Worm (Caenorhabditis elegans): ENCODE measurements around the gene atgp-2.

atgp-2 gene

ce11 chrII:14599284-14599862 lies 44.5 kb downstream of the atgp-2 start:
- TF ChIP-seq mep-1 (tag; optimal IDR thresholded peaks at IDR 0.05) (peak; percentile 6), C04F5.9 (tag; optimal IDR thresholded peaks at IDR 0.05) (no peak)

- TF ChIP-seq nhr-28 (tag; optimal IDR thresholded peaks at IDR 0.05) (no peak), pag-3 (tag; optimal IDR thresholded peaks at IDR 0.05; ENCODE audit: borderline replicate concordance, insufficient read depth) (no peak), egl-27 (tag; optimal IDR thresholded peaks at IDR 0.05) (peak in 1 of 2 experiments; percentile 10), egl-13 (tag; optimal IDR thresholded peaks at IDR 0.05) (no peak), nhr-77 (tag; optimal IDR thresholded peaks at IDR 0.05) (peak; percentile 84), ceh-82 (tag; optimal IDR thresholded peaks at IDR 0.05) (no peak), zip-4 (GFP tag; optimal IDR thresholded peaks at IDR 0.05) (no peak), aly-2 (tag; optimal IDR thresholded peaks at IDR 0.05) (no peak), lin-15B (tag; optimal IDR thresholded peaks at IDR 0.05) (no peak), lin-13 (GFP tag; optimal IDR thresholded peaks at IDR 0.05) (peak; percentile 57), F16B12.6 (tag; optimal IDR thresholded peaks at IDR 0.05) (no peak), fos-1 (tag; optimal IDR thresholded peaks at IDR 0.05) (no peak), nhr-11 (tag; optimal IDR thresholded peaks at IDR 0.05) (peak; percentile 73), hlh-17 (GFP tag; optimal IDR thresholded peaks at IDR 0.05; ENCODE audit: borderline replicate concordance) (no peak), grh-1 (GFP tag; IDR thresholded peaks at IDR 0.05) (no peak), efl-3 (GFP tag; optimal IDR thresholded peaks at IDR 0.05) (no peak), ceh-63 (GFP tag; optimal IDR thresholded peaks at IDR 0.05) (no peak), fkh-8 (tag; optimal IDR thresholded peaks at IDR 0.05) (peak; percentile 73), unc-62 (GFP tag; optimal IDR thresholded peaks at IDR 0.05) (no peak), jun-1 (tag; optimal IDR thresholded peaks at IDR 0.05) (peak; percentile 25), lsy-2 (tag; optimal IDR thresholded peaks at IDR 0.05) (peak; percentile 76 to 79), hlh-4 (tag; optimal IDR thresholded peaks at IDR 0.05) (no peak), rnt-1 (tag; optimal IDR thresholded peaks at IDR 0.05) (peak; percentile 82), tbx-2 (tag; optimal IDR thresholded peaks at IDR 0.05) (peak; percentile 52), ceh-90 (tag; optimal IDR thresholded peaks at IDR 0.05) (no peak), aha-1 (tag; optimal IDR thresholded peaks at IDR 0.05) (no peak), lin-14 (GFP tag; optimal IDR thresholded peaks at IDR 0.05) (peak; percentile 87), ztf-4 (tag; optimal IDR thresholded peaks at IDR 0.05) (peak; percentile 69), nhr-85 (tag) (peak; percentile 67), dpl-1 (GFP tag; optimal IDR thresholded peaks at IDR 0.05) (peak; percentile 28 to 53 (median 45)), swsn-7 (tag; optimal IDR thresholded peaks at IDR 0.05) (peak; percentile 69), elt-3 (tag; optimal IDR thresholded peaks at IDR 0.05) (peak in 2 of 6 experiments; percentile 38 to 54), nhr-19 (GFP tag; conservative IDR thresholded peaks at IDR 0.05) (peak; percentile 83), nhr-20 (tag; optimal IDR thresholded peaks at IDR 0.05) (peak; percentile 84), ama-1 (optimal IDR thresholded peaks at IDR 0.05) (peak; percentile 32), sox-4 (tag; optimal IDR thresholded peaks at IDR 0.05) (no peak), vab-15 (tag; optimal IDR thresholded peaks at IDR 0.05) (no peak), nhr-237 (tag; optimal IDR thresholded peaks at IDR 0.05) (no peak), snpc-4 (tag; optimal IDR thresholded peaks at IDR 0.05) (peak; percentile 59), snu-23 (GFP tag; optimal IDR thresholded peaks at IDR 0.05) (peak; percentile 87), mdl-1 (tag; optimal IDR thresholded peaks at IDR 0.05) (peak in 1 of 2 experiments; percentile 89), unc-30 (tag; optimal IDR thresholded peaks at IDR 0.05) (no peak), nhr-12 (tag; optimal IDR thresholded peaks at IDR 0.05) (no peak), mef-2 (tag; optimal IDR thresholded peaks at IDR 0.05) (no peak), fkh-10 (GFP tag; optimal IDR thresholded peaks at IDR 0.05) (no peak), ceh-88 (GFP tag; IDR thresholded peaks at IDR 0.05) (no peak), alr-1 (tag; optimal IDR thresholded peaks at IDR 0.05; ENCODE audit: borderline replicate concordance) (no peak), skn-1 (tag; optimal IDR thresholded peaks at IDR 0.05) (peak; percentile 54), nhr-47 (tag; optimal IDR thresholded peaks at IDR 0.05) (peak; percentile 61)
These were observed 45.5 kb downstream of the atgp-2 start for ce11 chrII:14598367-14598766.
